Worm (Caenorhabditis elegans): ENCODE results near the gene sre-54.
"Not testable (repeated sequence)": the region's sequence is repeated elsewhere in the genome, so short reads cannot be mapped to it uniquely, and the experiment has no call there.

Gene sre-54

DNA sequence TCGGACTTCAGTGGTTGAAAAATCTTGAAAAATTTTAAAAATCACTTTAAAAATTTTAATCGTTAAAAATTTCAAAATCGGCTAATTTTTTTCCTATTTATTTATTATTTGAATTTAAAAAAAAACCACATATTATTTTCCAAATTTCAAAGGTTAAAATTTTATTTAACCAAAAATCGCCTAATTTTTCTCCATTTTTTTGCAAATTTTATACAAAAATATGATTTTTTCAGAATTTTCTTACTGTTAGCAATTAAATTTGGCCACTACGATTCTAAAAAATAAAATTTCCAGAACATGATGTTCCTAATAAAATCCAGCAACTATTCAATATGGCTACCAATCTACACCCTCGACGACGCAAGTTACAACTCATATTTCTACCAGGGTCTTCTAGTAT lies at the start of gene sre-54:
Gene sre-54 (plus strand): TSS at position 301 of the 400 bp plus-strand sequence.
- TF ChIP-seq dao-5 (tag; optimal IDR thresholded peaks at IDR 0.05) (no peak), W03F9.2 (tag; optimal IDR thresholded peaks at IDR 0.05) (no peak), him-1 (tag; optimal IDR thresholded peaks at IDR 0.05) (no peak)

DNA sequence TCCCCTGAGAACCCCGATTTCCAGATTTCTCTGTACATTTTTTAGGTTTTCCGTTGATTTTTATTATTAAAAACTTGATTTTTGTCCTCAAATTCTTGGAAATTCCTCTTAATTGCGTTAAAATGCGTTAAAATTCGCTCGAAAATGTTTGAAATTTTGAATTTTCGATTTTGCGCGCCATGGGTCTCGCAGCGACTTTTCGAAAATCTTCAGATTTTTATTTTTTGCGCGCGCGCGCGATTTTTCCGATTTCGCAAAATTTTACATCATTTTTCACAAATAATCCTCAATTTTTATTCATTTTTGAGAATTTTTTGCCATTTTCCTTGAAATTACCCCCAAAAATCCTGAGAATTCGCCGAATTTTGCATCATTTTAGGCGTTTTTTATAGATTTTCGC lies 48.7 kb upstream of the sre-54 start:
- TF ChIP-seq dao-5 (tag; optimal IDR thresholded peaks at IDR 0.05) = no peak

DNA sequence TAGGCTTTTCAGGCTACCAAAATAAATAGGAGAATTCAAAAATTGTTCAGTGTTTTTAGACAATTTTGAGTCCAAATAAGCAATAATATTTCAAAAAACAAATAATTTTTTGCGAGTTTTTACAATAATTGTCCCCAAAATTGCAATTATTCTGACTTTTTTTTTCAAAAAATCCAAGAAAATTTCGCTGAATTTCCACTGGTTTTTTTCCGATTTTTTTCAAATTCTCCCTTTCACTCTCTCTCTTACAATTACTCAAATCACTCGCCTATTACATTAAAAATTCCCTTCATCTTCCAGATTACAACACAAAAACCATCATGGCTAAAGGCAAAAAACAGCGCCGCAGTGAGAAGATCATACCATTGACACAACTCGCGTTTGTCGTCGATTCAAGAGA lies 43.6 kb upstream of the sre-54 start, which contains the start of gene Y57A10A.31:
Gene Y57A10A.31 (plus strand): TSS at position 301 of the 400 bp plus-strand sequence.
- no peak for TF ChIP-seq him-1 (tag; optimal IDR thresholded peaks at IDR 0.05)
- TF ChIP-seq dao-5 (tag; optimal IDR thresholded peaks at IDR 0.05) = no peak
- TF ChIP-seq W03F9.2 (tag; optimal IDR thresholded peaks at IDR 0.05) = no peak

DNA sequence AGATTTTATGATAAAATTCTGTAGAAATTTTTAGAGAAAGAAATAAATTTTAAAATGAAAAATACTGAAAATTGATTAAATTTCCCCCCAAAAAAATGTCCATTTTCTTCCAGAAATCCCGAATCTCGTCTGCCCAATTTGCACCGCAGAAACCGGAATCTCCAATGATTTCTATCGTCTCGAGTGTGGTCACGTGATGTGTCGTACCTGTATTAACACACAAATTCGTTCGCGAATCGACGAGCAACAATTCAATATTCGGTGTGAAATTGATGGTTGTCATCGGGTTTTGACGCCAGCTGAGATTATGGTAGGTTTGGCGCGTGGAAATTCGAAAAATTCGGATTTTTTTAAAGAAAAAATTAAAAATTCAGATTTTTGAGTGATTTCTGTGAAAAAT lies 36.1 kb upstream of the sre-54 start:
- no peak for TF ChIP-seq him-1 (tag; optimal IDR thresholded peaks at IDR 0.05)
- TF ChIP-seq dao-5 (tag; optimal IDR thresholded peaks at IDR 0.05) = no peak
- no peak for TF ChIP-seq W03F9.2 (tag; optimal IDR thresholded peaks at IDR 0.05)

DNA sequence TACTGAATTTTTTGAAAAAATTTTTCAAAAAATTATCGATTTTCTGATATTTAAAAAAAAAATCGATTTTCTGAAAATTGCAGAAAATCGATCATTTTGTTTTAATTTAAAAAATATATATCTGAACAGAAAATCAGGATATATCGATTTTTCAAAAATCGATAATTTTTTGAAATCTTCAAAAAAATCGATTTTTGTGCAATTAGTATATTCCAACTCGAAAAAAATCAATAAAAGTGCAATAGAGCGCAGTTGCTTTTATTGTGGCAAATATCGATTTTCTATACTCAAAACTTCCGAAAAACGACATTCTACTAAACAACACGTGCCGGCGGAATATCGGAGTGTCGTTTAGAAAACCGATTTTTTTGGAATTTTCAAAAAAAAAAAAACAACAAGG lies 32.0 kb upstream of the sre-54 start:
- TF ChIP-seq W03F9.2 (tag; optimal IDR thresholded peaks at IDR 0.05) (no peak), dao-5 (tag; optimal IDR thresholded peaks at IDR 0.05) (no peak), him-1 (tag; optimal IDR thresholded peaks at IDR 0.05) (no peak)

DNA sequence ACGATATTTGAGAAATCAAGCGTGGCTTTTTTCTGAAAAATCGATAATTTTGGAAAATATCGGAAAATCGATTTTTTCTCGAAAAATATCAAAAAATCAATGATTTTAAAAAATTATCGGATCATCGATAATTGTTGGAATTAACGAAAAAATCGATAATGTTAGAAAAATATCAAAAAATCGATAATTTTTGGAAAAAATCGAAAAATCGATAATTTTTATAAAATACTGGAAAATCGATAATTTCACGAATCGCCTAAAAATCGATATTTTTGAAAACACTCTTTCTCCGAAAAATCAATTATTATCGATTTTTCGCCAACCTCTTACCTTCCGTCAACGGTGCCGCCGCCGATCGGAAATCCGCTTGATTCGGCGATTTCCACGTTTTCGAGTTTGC lies 31.5 kb upstream of the sre-54 start:
- TF ChIP-seq him-1 (tag; optimal IDR thresholded peaks at IDR 0.05) (no peak), W03F9.2 (tag; optimal IDR thresholded peaks at IDR 0.05) (no peak), dao-5 (tag; optimal IDR thresholded peaks at IDR 0.05) (no peak)

DNA sequence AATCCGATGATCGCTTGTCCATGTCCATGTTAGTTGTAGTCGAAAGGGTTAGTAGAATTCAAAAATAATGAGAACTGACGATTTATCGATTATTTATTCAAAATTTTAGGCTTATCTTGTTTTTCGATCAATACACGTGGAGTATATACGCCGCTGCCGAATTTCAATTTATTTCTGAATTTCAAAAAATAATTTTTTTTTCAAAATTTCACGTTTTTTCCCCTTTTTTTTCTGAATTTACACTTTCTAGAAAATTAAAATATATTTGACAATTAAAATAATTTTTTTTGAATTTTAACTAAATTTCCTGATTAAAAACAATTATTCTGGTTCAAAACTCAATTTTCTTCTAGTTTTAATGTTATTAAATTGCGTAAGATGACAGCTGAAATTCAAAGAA lies 30.4 kb upstream of the sre-54 start, which contains the start of gene C50E10.1:
Gene C50E10.1 (minus strand): TSS at position 101 of the 400 bp plus-strand sequence.
- TF ChIP-seq dao-5 (tag; optimal IDR thresholded peaks at IDR 0.05) = no peak
- TF ChIP-seq him-1 (tag; optimal IDR thresholded peaks at IDR 0.05) = no peak
- TF ChIP-seq W03F9.2 (tag; optimal IDR thresholded peaks at IDR 0.05) = no peak

ce11 chrII:12303142-12303541 lies 29.6 kb upstream of the sre-54 start, which contains the start of gene sre-50:
Gene sre-50 (plus strand): TSS chrII:12303525.
- TF ChIP-seq W03F9.2 (tag; optimal IDR thresholded peaks at IDR 0.05) = no peak
- TF ChIP-seq dao-5 (tag; optimal IDR thresholded peaks at IDR 0.05) = no peak
- TF ChIP-seq him-1 (tag; optimal IDR thresholded peaks at IDR 0.05) = no peak

- TF ChIP-seq dao-5 (tag; optimal IDR thresholded peaks at IDR 0.05) (no peak), W03F9.2 (tag; optimal IDR thresholded peaks at IDR 0.05) (no peak), him-1 (tag; optimal IDR thresholded peaks at IDR 0.05) (no peak)
These were observed 23.1 kb upstream of the sre-54 start, which contains the start of gene C50E10.2 for ce11 chrII:12309614-12310013. Gene C50E10.2 (minus strand): TSS chrII:12309714.

DNA sequence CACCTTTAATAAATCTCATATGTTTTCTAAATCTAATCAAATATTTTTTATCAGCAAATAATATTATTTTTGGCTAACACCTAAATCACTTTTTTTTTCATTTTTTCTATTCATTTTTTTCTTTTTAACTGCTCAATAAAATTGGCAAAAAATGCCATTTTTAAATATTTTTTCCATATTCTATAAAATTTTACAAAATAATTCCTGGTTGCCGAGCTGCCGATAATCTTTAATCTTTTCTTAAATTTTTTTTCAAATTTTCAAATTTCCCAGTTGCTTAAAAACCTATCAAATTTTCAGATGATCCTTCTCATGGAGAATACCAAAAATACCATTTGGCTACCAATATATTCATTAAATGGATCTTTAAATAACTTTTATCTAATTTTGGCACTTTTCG lies 21.2 kb upstream of the sre-54 start, which contains the start of gene sre-51:
Gene sre-51 (plus strand): TSS at position 301 of the 400 bp plus-strand sequence.
- TF ChIP-seq dao-5 (tag; optimal IDR thresholded peaks at IDR 0.05) (no peak), W03F9.2 (tag; optimal IDR thresholded peaks at IDR 0.05) (no peak), him-1 (tag; optimal IDR thresholded peaks at IDR 0.05) (no peak)

DNA sequence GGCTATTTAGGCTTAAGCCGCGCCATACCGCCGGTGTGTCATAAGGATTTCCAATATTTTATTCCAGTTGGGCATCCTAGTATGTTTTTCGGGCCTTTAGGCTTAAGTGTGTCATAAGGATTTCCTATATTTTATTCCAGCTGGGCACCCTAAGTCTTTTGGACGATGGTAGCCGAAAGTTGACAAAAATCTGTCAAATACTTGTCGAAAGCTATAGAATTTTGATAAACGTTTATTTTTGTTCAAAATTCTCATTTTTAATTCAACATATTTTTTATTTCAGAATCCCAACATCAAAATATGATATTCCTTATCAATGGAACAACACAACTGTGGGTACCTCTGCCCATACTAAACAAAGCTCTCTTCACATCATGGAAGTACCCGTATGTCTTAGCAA lies 14.2 kb upstream of the sre-54 start, which contains the start of gene sre-49:
Gene sre-49 (plus strand): TSS at position 301 of the 400 bp plus-strand sequence.
- not testable (repeated sequence) for TF ChIP-seq dao-5, W03F9.2, him-1 (tag; optimal IDR thresholded peaks at IDR 0.05)

DNA sequence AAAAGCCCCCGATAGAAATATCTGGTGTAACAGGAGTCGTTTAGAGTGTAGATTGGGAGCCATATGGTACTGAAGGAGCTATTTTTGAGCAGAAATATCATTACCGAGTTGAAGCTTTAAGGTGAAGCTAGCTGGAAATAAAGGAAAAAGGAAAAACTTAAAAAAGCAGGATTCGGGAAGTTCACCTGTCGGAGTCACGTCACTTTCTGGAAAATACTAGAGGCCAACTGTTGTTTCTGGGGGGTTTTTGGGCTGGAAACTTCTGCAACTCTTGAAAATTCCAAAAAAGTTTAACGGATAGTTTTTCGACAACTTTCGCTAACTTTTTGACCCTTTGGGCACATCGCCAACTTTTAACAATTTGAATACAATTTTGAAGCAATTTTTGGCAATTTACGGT lies 9.4 kb upstream of the sre-54 start, which contains the start of gene sre-53:
Gene sre-53 (minus strand): TSS at position 101 of the 400 bp plus-strand sequence.
- TF ChIP-seq W03F9.2 (tag; optimal IDR thresholded peaks at IDR 0.05) (no peak), dao-5 (tag; optimal IDR thresholded peaks at IDR 0.05) (no peak), him-1 (tag; optimal IDR thresholded peaks at IDR 0.05) (no peak)

ce11 chrII:12324159-12324558 lies 8.6 kb upstream of the sre-54 start, which contains the start of gene sre-56:
Gene sre-56 (plus strand): TSS chrII:12324459.
- TF ChIP-seq him-1 (tag; optimal IDR thresholded peaks at IDR 0.05) = no peak
- no peak for TF ChIP-seq dao-5 (tag; optimal IDR thresholded peaks at IDR 0.05)
- TF ChIP-seq W03F9.2 (tag; optimal IDR thresholded peaks at IDR 0.05) = no peak

- TF ChIP-seq dao-5 (tag; optimal IDR thresholded peaks at IDR 0.05) = no peak
- no peak for TF ChIP-seq him-1 (tag; optimal IDR thresholded peaks at IDR 0.05)
- no peak for TF ChIP-seq W03F9.2 (tag; optimal IDR thresholded peaks at IDR 0.05)
These were observed 3.7 kb upstream of the sre-54 start, which contains the start of gene sre-55 for ce11 chrII:12328994-12329393. Gene sre-55 (plus strand): TSS chrII:12329294.

ce11 chrII:12335430-12335829 lies 2.7 kb downstream of the sre-54 start, which contains the start of gene sre-52:
Gene sre-52 (plus strand): TSS chrII:12335730.
- TF ChIP-seq him-1 (tag; optimal IDR thresholded peaks at IDR 0.05) = no peak
- TF ChIP-seq W03F9.2 (tag; optimal IDR thresholded peaks at IDR 0.05) = no peak
- TF ChIP-seq dao-5 (tag; optimal IDR thresholded peaks at IDR 0.05) = no peak
